Worm (Caenorhabditis elegans) whole organism, L3 larva: ENCODE results near the gene phf-5.

Source experiments
- fos-1 ChIP-seq: fragments of 150-350 bp; optimal IDR thresholded peaks from 2 replicates; lab custom pipeline; 2014; ENCODE audit warnings: missing biosample characterization, missing genetic modification characterization
- hmg-11 ChIP-seq: sonication (generic microtip); optimal IDR thresholded peaks from 2 replicates; lab custom pipeline; 2016; ENCODE audit warnings: missing genetic modification characterization, missing compliant biosample characterization
- mdl-1 ChIP-seq: fragments of 150-350 bp; optimal IDR thresholded peaks from 2 replicates; lab custom pipeline; 2014; ENCODE audit warnings: missing biosample characterization, missing genetic modification characterization
- nhr-237 ChIP-seq: fragments of 150-350 bp; optimal IDR thresholded peaks from 2 replicates; lab custom pipeline; 2014; ENCODE audit warnings: missing biosample characterization, missing genetic modification characterization
- nhr-77 ChIP-seq: fragments of 150-350 bp; optimal IDR thresholded peaks from 2 replicates; lab custom pipeline; 2014; ENCODE audit warnings: missing biosample characterization, missing genetic modification characterization
- ztf-11 ChIP-seq: fragments of 150-350 bp; optimal IDR thresholded peaks from 2 replicates; lab custom pipeline; 2014; ENCODE audit warnings: missing biosample characterization, missing genetic modification characterization

DNA sequence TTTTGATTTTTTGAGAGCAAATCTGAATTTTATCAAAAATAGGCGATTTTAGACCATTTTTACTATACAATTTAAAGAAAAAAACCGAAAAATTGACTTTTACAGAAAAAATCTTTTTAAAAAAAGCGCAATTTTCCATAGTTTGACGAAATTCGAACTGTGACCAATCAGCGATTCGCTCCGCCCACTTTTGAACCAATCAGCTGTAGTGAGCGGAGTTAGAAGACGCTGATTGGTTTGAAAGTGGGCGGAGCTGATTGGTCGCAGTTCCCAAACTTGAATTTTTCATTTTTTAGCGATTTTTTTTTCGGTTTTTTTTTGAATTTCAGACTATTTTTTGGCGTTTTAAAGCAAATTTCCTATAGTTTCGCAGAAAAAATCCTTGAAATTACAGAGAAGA is 18.7 kb upstream of the phf-5 start:
- no peak for TF ChIP-seq fos-1 (tag; lab: Kevin White, UChicago)
- no peak for TF ChIP-seq nhr-77
- no peak for TF ChIP-seq nhr-237
- no peak for TF ChIP-seq ztf-11 (tag; lab: Kevin White, UChicago)
- no peak for TF ChIP-seq mdl-1
- no peak for TF ChIP-seq hmg-11 (tag; lab: Kevin White, UChicago)
